Worm (Caenorhabditis elegans) whole organism, L3 larva: ENCODE data around the gene hnd-1.

ENCODE experiments used
- R02D3.7 ChIP-seq: fragments of 150-350 bp; optimal IDR thresholded peaks from 2 replicates; lab custom pipeline; 2014; ENCODE audit warnings: missing biosample characterization, missing genetic modification characterization
- ZK546.5 ChIP-seq: sonication (generic microtip); optimal IDR thresholded peaks from 2 replicates; lab custom pipeline; 2017; ENCODE audit warnings: missing biosample characterization, missing genetic modification characterization
- aly-2 ChIP-seq: fragments of 150-350 bp; optimal IDR thresholded peaks from 2 replicates; lab custom pipeline; 2014; ENCODE audit warnings: missing biosample characterization, missing genetic modification characterization
- ama-1 ChIP-seq: fragments of 150-350 bp; optimal IDR thresholded peaks from 2 replicates; lab custom pipeline; 2018
- ceh-16 ChIP-seq: sonication (generic microtip); optimal IDR thresholded peaks from 2 replicates; lab custom pipeline; 2017; ENCODE audit warnings: missing biosample characterization, missing genetic modification characterization
- ceh-28 ChIP-seq: fragments of 150-350 bp; optimal IDR thresholded peaks from 2 replicates; lab custom pipeline; 2014; ENCODE audit warnings: missing biosample characterization, missing genetic modification reagents, missing genetic modification characterization
- ceh-82 ChIP-seq: fragments of 150-350 bp; optimal IDR thresholded peaks from 2 replicates; lab custom pipeline; 2014; ENCODE audit warnings: missing biosample characterization, missing genetic modification characterization
- ceh-9 ChIP-seq: sonication (generic microtip); optimal IDR thresholded peaks from 2 replicates; lab custom pipeline; 2018; ENCODE audit warnings: missing biosample characterization, missing genetic modification characterization
- daf-12 ChIP-seq: fragments of 150-350 bp; optimal IDR thresholded peaks from 2 replicates; lab custom pipeline; 2014; ENCODE audit warnings: missing biosample characterization, missing genetic modification reagents, missing genetic modification characterization
- egl-27 ChIP-seq: sonication (generic microtip); optimal IDR thresholded peaks from 4 replicates; lab custom pipeline; 2017; ENCODE audit warnings: missing biosample characterization, missing genetic modification reagents, missing genetic modification characterization
- egl-5 ChIP-seq: fragments of 150-350 bp; optimal IDR thresholded peaks from 2 replicates; lab custom pipeline; 2017; ENCODE audit warnings: missing biosample characterization, missing genetic modification reagents, missing genetic modification characterization, inconsistent platforms
- elt-1 ChIP-seq: fragments of 150-350 bp; optimal IDR thresholded peaks from 2 replicates; lab custom pipeline; 2014; ENCODE audit warnings: missing biosample characterization, missing genetic modification characterization
- elt-2 ChIP-seq: sonication (generic microtip); optimal IDR thresholded peaks from 2 replicates; lab custom pipeline; 2016; ENCODE audit warnings: missing genetic modification reagents, mild to moderate bottlenecking, missing genetic modification characterization, missing compliant biosample characterization
- elt-3 ChIP-seq, 3 experiments: fragments of 150-350 bp in 1 of 3; sonication (generic microtip) in 2 of 3; optimal IDR thresholded peaks; 2 replicates in 2 of 3; 4 replicates in 1 of 3; lab custom pipeline; 2014 to 2017; ENCODE audit warnings: missing biosample characterization in 3 of 3, missing genetic modification characterization in 3 of 3
- eor-1 ChIP-seq, 2 experiments: fragments of 150-350 bp; optimal IDR thresholded peaks; 2 replicates each; lab custom pipeline; 2014 to 2018; ENCODE audit warnings: missing biosample characterization in 2 of 2, missing genetic modification characterization in 2 of 2
- fkh-10 ChIP-seq: sonication (generic microtip); optimal IDR thresholded peaks from 2 replicates; lab custom pipeline; 2017; ENCODE audit warnings: missing biosample characterization, missing genetic modification reagents, missing genetic modification characterization
- fkh-2 ChIP-seq: fragments of 150-350 bp; optimal IDR thresholded peaks from 2 replicates; lab custom pipeline; 2014; ENCODE audit warnings: missing biosample characterization, missing genetic modification reagents, missing genetic modification characterization
- fos-1 ChIP-seq: fragments of 150-350 bp; optimal IDR thresholded peaks from 2 replicates; lab custom pipeline; 2014; ENCODE audit warnings: missing biosample characterization, missing genetic modification characterization
- hmg-11 ChIP-seq: sonication (generic microtip); optimal IDR thresholded peaks from 2 replicates; lab custom pipeline; 2016; ENCODE audit warnings: missing genetic modification characterization, missing compliant biosample characterization
- jun-1 ChIP-seq: fragments of 150-350 bp; optimal IDR thresholded peaks from 2 replicates; lab custom pipeline; 2014; ENCODE audit warnings: missing biosample characterization, missing genetic modification reagents, missing genetic modification characterization
- lin-15B ChIP-seq: fragments of 150-350 bp; optimal IDR thresholded peaks from 2 replicates; lab custom pipeline; 2014; ENCODE audit warnings: missing biosample characterization, missing genetic modification characterization
- lin-39 ChIP-seq: fragments of 150-350 bp; optimal IDR thresholded peaks from 2 replicates; lab custom pipeline; 2018; ENCODE audit warnings: missing biosample characterization, missing genetic modification reagents, missing genetic modification characterization
- lsy-12 ChIP-seq: sonication (generic microtip); optimal IDR thresholded peaks from 2 replicates; lab custom pipeline; 2016; ENCODE audit warnings: mild to moderate bottlenecking, missing genetic modification characterization, missing compliant biosample characterization
- mdl-1 ChIP-seq: fragments of 150-350 bp; optimal IDR thresholded peaks from 2 replicates; lab custom pipeline; 2014; ENCODE audit warnings: missing biosample characterization, missing genetic modification characterization
- mml-1 ChIP-seq: fragments of 150-350 bp; sonication (generic microtip); optimal IDR thresholded peaks from 3 replicates; lab custom pipeline; 2014; ENCODE audit warnings: missing biosample characterization, missing genetic modification characterization
- nhr-11 ChIP-seq: fragments of 150-350 bp; optimal IDR thresholded peaks from 2 replicates; lab custom pipeline; 2014; ENCODE audit warnings: missing biosample characterization, missing genetic modification characterization
- nhr-12 ChIP-seq: fragments of 150-350 bp; optimal IDR thresholded peaks from 2 replicates; lab custom pipeline; 2014; ENCODE audit warnings: missing biosample characterization, missing genetic modification characterization
- nhr-23 ChIP-seq: fragments of 150-350 bp; optimal IDR thresholded peaks from 2 replicates; lab custom pipeline; 2014; ENCODE audit warnings: missing biosample characterization, missing genetic modification reagents, missing genetic modification characterization
- nhr-25 ChIP-seq: sonication (generic microtip); optimal IDR thresholded peaks from 2 replicates; lab custom pipeline; 2017; ENCODE audit warnings: missing biosample characterization, missing genetic modification characterization
- nhr-28 ChIP-seq: fragments of 150-350 bp; optimal IDR thresholded peaks from 2 replicates; lab custom pipeline; 2014; ENCODE audit warnings: missing biosample characterization, missing genetic modification characterization
- nhr-43 ChIP-seq: sonication (generic microtip); optimal IDR thresholded peaks from 2 replicates; lab custom pipeline; 2016; ENCODE audit warnings: mild to moderate bottlenecking, missing genetic modification characterization, missing compliant biosample characterization; ENCODE audit not compliant: poor library complexity, severe bottlenecking
- nhr-76 ChIP-seq: fragments of 150-350 bp; sonication (generic microtip); optimal IDR thresholded peaks from 5 replicates; lab custom pipeline; 2014; ENCODE audit warnings: missing biosample characterization, missing genetic modification characterization
- nhr-77 ChIP-seq: fragments of 150-350 bp; optimal IDR thresholded peaks from 2 replicates; lab custom pipeline; 2014; ENCODE audit warnings: missing biosample characterization, missing genetic modification characterization
- pha-4 ChIP-seq: fragments of 150-350 bp; optimal IDR thresholded peaks from 2 replicates; lab custom pipeline; 2014; ENCODE audit warnings: missing biosample characterization, missing genetic modification reagents, missing genetic modification characterization
- pqm-1 ChIP-seq: fragments of 150-350 bp; optimal IDR thresholded peaks from 2 replicates; lab custom pipeline; 2017; ENCODE audit warnings: missing biosample characterization, missing genetic modification characterization, inconsistent platforms
- sea-2 ChIP-seq: fragments of 150-350 bp; sonication (generic microtip); optimal IDR thresholded peaks from 4 replicates; lab custom pipeline; 2014; ENCODE audit warnings: missing biosample characterization, missing genetic modification reagents, missing genetic modification characterization
- tbx-2 ChIP-seq: sonication (generic microtip); optimal IDR thresholded peaks from 2 replicates; lab custom pipeline; 2016; ENCODE audit warnings: mild to moderate bottlenecking, missing genetic modification characterization, missing compliant biosample characterization
- unc-62 ChIP-seq: fragments of 150-350 bp; sonication (generic microtip); optimal IDR thresholded peaks from 4 replicates; lab custom pipeline; 2014; ENCODE audit warnings: missing biosample characterization, missing genetic modification reagents, missing genetic modification characterization
- zag-1 ChIP-seq: fragments of 150-350 bp; optimal IDR thresholded peaks from 2 replicates; lab custom pipeline; 2014; ENCODE audit warnings: missing biosample characterization, missing genetic modification characterization
- ztf-11 ChIP-seq: fragments of 150-350 bp; optimal IDR thresholded peaks from 2 replicates; lab custom pipeline; 2014; ENCODE audit warnings: missing biosample characterization, missing genetic modification characterization
- ztf-4 ChIP-seq: fragments of 150-350 bp; optimal IDR thresholded peaks from 2 replicates; lab custom pipeline; 2014; ENCODE audit warnings: missing biosample characterization, missing genetic modification characterization

hnd-1 gene

ce11 chrX:11679211-11679977 is 5.0 kb upstream of the hnd-1 start:
- TF ChIP-seq hmg-11 (tag; lab: Kevin White, UChicago) = no peak
- TF ChIP-seq elt-3 (tag; optimal IDR thresholded peaks at IDR 0.05; lab: Kevin White, UChicago) = no peak
- no peak for TF ChIP-seq nhr-23 (tag; lab: Kevin White, UChicago)
- TF ChIP-seq pha-4 (tag; lab: Kevin White, UChicago) = peak; percentile 33
- no peak for TF ChIP-seq nhr-11 (tag; lab: Kevin White, UChicago)
- TF ChIP-seq tbx-2 (tag; lab: Kevin White, UChicago) = no peak
- no peak for TF ChIP-seq egl-5 (tag; lab: Kevin White, UChicago)
- no peak for TF ChIP-seq ama-1
- TF ChIP-seq elt-1 (tag; lab: Kevin White, UChicago) = no peak
- TF ChIP-seq ztf-11 = no peak
- TF ChIP-seq nhr-28 (tag; lab: Kevin White, UChicago) = no peak
- TF ChIP-seq nhr-25 (tag; lab: Kevin White, UChicago) = no peak
- TF ChIP-seq elt-2 (tag; lab: Kevin White, UChicago) = peak; percentile 65
- TF ChIP-seq lsy-12 (tag; lab: Kevin White, UChicago) = no peak

- TF ChIP-seq pqm-1 (peak; percentile 79), jun-1 (tag; lab: Kevin White, UChicago) (peak; percentile 15), elt-2 (tag; lab: Kevin White, UChicago) (peak; percentile 91), nhr-77 (tag; lab: Kevin White, UChicago) (no peak), ceh-9 (no peak)
- TF ChIP-seq, all 47 proteins: peak for 3
Observed at ce11 chrX:11680851-11681250, 3.5 kb upstream of the hnd-1 start, which contains the start of gene T04F8.7. T04F8.7 (minus strand) TSS chrX:11680980.

- TF ChIP-seq nhr-11 (tag; lab: Kevin White, UChicago) (no peak), elt-1 (tag; lab: Kevin White, UChicago) (no peak), pqm-1 (no peak), sea-2 (no peak), unc-62 (no peak)
- TF ChIP-seq, all 47 proteins: peak for 0
Observed at ce11 chrX:11687836-11688319, 3.5 kb downstream of the hnd-1 start, which contains the start of gene C44C10.7. C44C10.7 (minus strand) TSS chrX:11688269.

ce11 chrX:11690014-11690591 is 5.7 kb downstream of the hnd-1 start, which contains the start of the genes C44C10.10 and C44C10.5:
C44C10.10 (plus strand) TSS chrX:11690314.
C44C10.5 (plus strand) TSS chrX:11690541.
- no peak for TF ChIP-seq fkh-2 (tag; lab: Kevin White, UChicago)
- TF ChIP-seq nhr-76 (tag; lab: Kevin White, UChicago) = no peak
- TF ChIP-seq ceh-82 (tag; lab: Kevin White, UChicago) = no peak
- no peak for TF ChIP-seq R02D3.7
- TF ChIP-seq ama-1 = no peak
- no peak for TF ChIP-seq fkh-10 (GFP tag; lab: Kevin White, UChicago)
- TF ChIP-seq aly-2 (tag; lab: Kevin White, UChicago) = no peak
- no peak for TF ChIP-seq nhr-23 (tag; lab: Kevin White, UChicago)
- no peak for TF ChIP-seq ceh-28 (tag; lab: Kevin White, UChicago)
- TF ChIP-seq unc-62 = no peak
- no peak for TF ChIP-seq nhr-12
- no peak for TF ChIP-seq egl-27 (tag; lab: Kevin White, UChicago)
- TF ChIP-seq nhr-25 (tag; lab: Kevin White, UChicago) = no peak
- no peak for TF ChIP-seq pha-4 (tag; lab: Kevin White, UChicago)
- TF ChIP-seq elt-2 (tag; lab: Kevin White, UChicago) = no peak
- no peak for TF ChIP-seq hmg-11 (tag; lab: Kevin White, UChicago)
- no peak for TF ChIP-seq jun-1 (tag; lab: Kevin White, UChicago)
- TF ChIP-seq nhr-28 (tag; lab: Kevin White, UChicago) = no peak

ce11 chrX:11693092-11693491 is 8.7 kb downstream of the hnd-1 start, which contains the start of gene smcl-1:
smcl-1 (plus strand) TSS chrX:11693464.
- TF ChIP-seq eor-1 (tag; optimal IDR thresholded peaks at IDR 0.05; lab: Kevin White, UChicago) (no peak), ztf-11 (no peak), jun-1 (tag; lab: Kevin White, UChicago) (no peak), zag-1 (tag; lab: Kevin White, UChicago) (no peak), elt-1 (tag; lab: Kevin White, UChicago) (no peak), nhr-28 (tag; lab: Kevin White, UChicago) (no peak), ztf-4 (tag; lab: Kevin White, UChicago) (no peak), elt-3 (tag; optimal IDR thresholded peaks at IDR 0.05; lab: Kevin White, UChicago) (no peak), nhr-43 (tag; lab: Kevin White, UChicago) (peak; percentile 8), tbx-2 (tag; lab: Kevin White, UChicago) (no peak), ceh-16 (tag; lab: Kevin White, UChicago) (no peak), pqm-1 (no peak), lin-15B (tag; lab: Kevin White, UChicago) (peak; percentile 41), daf-12 (tag; lab: Kevin White, UChicago) (no peak), mdl-1 (tag; lab: Kevin White, UChicago) (no peak), egl-5 (tag; lab: Kevin White, UChicago) (peak; percentile 54), fkh-2 (tag; lab: Kevin White, UChicago) (no peak), nhr-25 (tag; lab: Kevin White, UChicago) (peak; percentile 31), ZK546.5 (tag; lab: Kevin White, UChicago) (no peak), fos-1 (tag; lab: Kevin White, UChicago) (no peak), lin-39 (tag; lab: Kevin White, UChicago) (no peak), mml-1 (tag; lab: Kevin White, UChicago) (no peak), unc-62 (no peak)
